Worm (Caenorhabditis elegans) whole organism, L3 larva: ENCODE measurements around the gene Y47D3A.34.

Experiments
- ceh-82 ChIP-seq: fragments of 150-350 bp; optimal IDR thresholded peaks from 2 replicates; lab custom pipeline; 2014; ENCODE audit warnings: missing biosample characterization, missing genetic modification characterization
- ceh-9 ChIP-seq: sonication (generic microtip); optimal IDR thresholded peaks from 2 replicates; lab custom pipeline; 2018; ENCODE audit warnings: missing biosample characterization, missing genetic modification characterization
- elt-3 ChIP-seq, 3 experiments: fragments of 150-350 bp in 1 of 3; sonication (generic microtip) in 2 of 3; optimal IDR thresholded peaks; 2 replicates in 2 of 3; 4 replicates in 1 of 3; lab custom pipeline; 2014 to 2017; ENCODE audit warnings: missing biosample characterization in 3 of 3, missing genetic modification characterization in 3 of 3
- eor-1 ChIP-seq, 2 experiments: fragments of 150-350 bp; optimal IDR thresholded peaks; 2 replicates each; lab custom pipeline; 2014 to 2018; ENCODE audit warnings: missing biosample characterization in 2 of 2, missing genetic modification characterization in 2 of 2
- jun-1 ChIP-seq: fragments of 150-350 bp; optimal IDR thresholded peaks from 2 replicates; lab custom pipeline; 2014; ENCODE audit warnings: missing biosample characterization, missing genetic modification reagents, missing genetic modification characterization
- lin-39 ChIP-seq: fragments of 150-350 bp; optimal IDR thresholded peaks from 2 replicates; lab custom pipeline; 2018; ENCODE audit warnings: missing biosample characterization, missing genetic modification reagents, missing genetic modification characterization
- mml-1 ChIP-seq: fragments of 150-350 bp; sonication (generic microtip); optimal IDR thresholded peaks from 3 replicates; lab custom pipeline; 2014; ENCODE audit warnings: missing biosample characterization, missing genetic modification characterization
- nfya-1 ChIP-seq: sonication (generic microtip); optimal IDR thresholded peaks from 2 replicates; lab custom pipeline; 2017; ENCODE audit warnings: missing genetic modification characterization, mild to moderate bottlenecking, missing compliant biosample characterization, antibody characterized with exemption, moderate library complexity; ENCODE audit not compliant: insufficient read depth
- pqm-1 ChIP-seq: fragments of 150-350 bp; optimal IDR thresholded peaks from 2 replicates; lab custom pipeline; 2017; ENCODE audit warnings: missing biosample characterization, missing genetic modification characterization, inconsistent platforms
- skn-1 ChIP-seq: fragments of 150-350 bp; optimal IDR thresholded peaks from 2 replicates; lab custom pipeline; 2014; ENCODE audit warnings: missing biosample characterization, missing genetic modification characterization
- snpc-4 ChIP-seq: fragments of 150-350 bp; optimal IDR thresholded peaks from 2 replicates; lab custom pipeline; 2014; ENCODE audit warnings: missing biosample characterization, missing genetic modification characterization
- zag-1 ChIP-seq: fragments of 150-350 bp; optimal IDR thresholded peaks from 2 replicates; lab custom pipeline; 2014; ENCODE audit warnings: missing biosample characterization, missing genetic modification characterization

DNA sequence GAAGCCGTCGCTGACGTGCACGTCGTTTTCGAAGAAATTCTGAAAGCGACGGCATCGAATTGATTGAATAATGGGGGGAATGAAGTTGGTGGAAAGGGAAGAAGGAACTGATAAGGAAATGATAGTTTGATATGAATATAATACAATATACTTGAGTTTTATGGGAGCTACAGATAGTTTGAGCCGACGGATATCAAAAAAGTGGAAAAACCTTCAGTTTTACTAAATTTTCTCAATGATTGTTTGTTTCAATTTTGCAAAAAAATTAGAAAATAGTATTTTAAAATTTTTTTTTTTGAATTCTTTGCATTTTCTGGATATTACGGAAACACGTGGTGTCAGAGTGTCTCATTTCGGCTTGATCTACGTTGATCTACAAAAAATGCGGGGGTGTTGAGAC is 36.1 kb upstream of the Y47D3A.34 start, which contains the start of gene obr-1:
- TF ChIP-seq pqm-1 (no peak), snpc-4 (tag; lab: Kevin White, UChicago) (no peak), elt-3 (tag; optimal IDR thresholded peaks at IDR 0.05; lab: Kevin White, UChicago) (no peak), mml-1 (tag; lab: Kevin White, UChicago) (no peak), lin-39 (tag; lab: Kevin White, UChicago) (no peak), skn-1 (tag; lab: Kevin White, UChicago) (no peak), ceh-9 (tag; lab: Kevin White, UChicago) (no peak), nfya-1 (no peak), jun-1 (tag; lab: Kevin White, UChicago) (no peak), eor-1 (tag; optimal IDR thresholded peaks at IDR 0.05; lab: Kevin White, UChicago) (no peak), zag-1 (tag; lab: Kevin White, UChicago) (no peak), ceh-82 (tag; lab: Kevin White, UChicago) (no peak)
